Worm (Caenorhabditis elegans) whole organism, late embryonic: ENCODE data around the gene Y94H6A.7.
"Not testable (repeated sequence)": the region's sequence is repeated elsewhere in the genome, so short reads cannot be mapped to it uniquely, and the experiment has no call there.

Experiments
- C38D4.7 ChIP-seq: fragments of 200-800 bp; sonication (Bioruptor generic); optimal IDR thresholded peaks from 2 replicates; lab custom pipeline; 2018; ENCODE audit warnings: mild to moderate bottlenecking, missing genetic modification characterization, moderate library complexity, missing compliant biosample characterization
- K02D7.2 ChIP-seq: sonication (generic microtip); optimal IDR thresholded peaks from 2 replicates; lab custom pipeline; 2017; ENCODE audit warnings: mild to moderate bottlenecking, missing genetic modification characterization, missing compliant biosample characterization
- Y22D7AL.16 ChIP-seq: sonication (generic microtip); optimal IDR thresholded peaks from 2 replicates; lab custom pipeline; 2016; ENCODE audit warnings: missing genetic modification characterization, missing compliant biosample characterization
- ama-1 ChIP-seq: fragments of 150-350 bp; optimal IDR thresholded peaks from 2 replicates; lab custom pipeline; 2014
- ceh-14 ChIP-seq: sonication (generic microtip); optimal IDR thresholded peaks from 2 replicates; lab custom pipeline; 2016; ENCODE audit warnings: missing genotype, missing genetic modification characterization, missing compliant biosample characterization
- ceh-18 ChIP-seq: sonication (generic microtip); optimal IDR thresholded peaks from 2 replicates; lab custom pipeline; 2016; ENCODE audit warnings: missing genetic modification characterization, missing compliant biosample characterization
- ceh-22 ChIP-seq: sonication (generic microtip); optimal IDR thresholded peaks from 2 replicates; lab custom pipeline; 2017; ENCODE audit warnings: missing biosample characterization, missing genetic modification characterization
- ceh-30 ChIP-seq: fragments of 150-350 bp; optimal IDR thresholded peaks from 2 replicates; lab custom pipeline; 2014; ENCODE audit warnings: missing biosample characterization, missing genetic modification characterization
- ceh-34 ChIP-seq: sonication (generic microtip); optimal IDR thresholded peaks from 2 replicates; lab custom pipeline; 2016; ENCODE audit warnings: mild to moderate bottlenecking, missing genetic modification characterization, missing compliant biosample characterization
- ceh-45 ChIP-seq: fragments of 200-800 bp; sonication (Bioruptor generic); IDR thresholded peaks from 2 replicates; pipeline ENCODE4 v1.3.6; 2022; ENCODE audit warnings: missing genetic modification reagents, missing genetic modification characterization, missing compliant biosample characterization
- ceh-48 ChIP-seq: sonication (generic microtip); optimal IDR thresholded peaks from 2 replicates; lab custom pipeline; 2016; ENCODE audit warnings: missing genetic modification characterization, inconsistent platforms, missing compliant biosample characterization
- dve-1 ChIP-seq: sonication (generic microtip); optimal IDR thresholded peaks from 2 replicates; lab custom pipeline; 2017; ENCODE audit warnings: antibody characterized with exemption, mild to moderate bottlenecking, missing genetic modification characterization, missing compliant biosample characterization
- elt-2 ChIP-seq: sonication (generic microtip); optimal IDR thresholded peaks from 2 replicates; lab custom pipeline; 2016; ENCODE audit warnings: missing genetic modification reagents, missing genetic modification characterization, missing compliant biosample characterization
- elt-4 ChIP-seq: sonication (generic microtip); optimal IDR thresholded peaks from 2 replicates; lab custom pipeline; 2016; ENCODE audit warnings: missing genetic modification characterization, missing compliant biosample characterization
- eyg-1 ChIP-seq: sonication (generic microtip); optimal IDR thresholded peaks from 2 replicates; lab custom pipeline; 2016; ENCODE audit warnings: missing genotype, missing genetic modification characterization, missing compliant biosample characterization
- fkh-10 ChIP-seq: fragments of 150-350 bp; optimal IDR thresholded peaks from 2 replicates; lab custom pipeline; 2014; ENCODE audit warnings: missing biosample characterization, missing genetic modification reagents, missing genetic modification characterization
- fkh-6 ChIP-seq: sonication (generic microtip); optimal IDR thresholded peaks from 2 replicates; lab custom pipeline; 2016; ENCODE audit warnings: missing genetic modification characterization, missing compliant biosample characterization
- hlh-13 ChIP-seq: fragments of 200-800 bp; sonication (Bioruptor generic); optimal IDR thresholded peaks from 2 replicates; lab custom pipeline; 2018; ENCODE audit warnings: mild to moderate bottlenecking, missing genetic modification characterization, missing compliant biosample characterization
- hlh-8 ChIP-seq: sonication (generic microtip); optimal IDR thresholded peaks from 2 replicates; lab custom pipeline; 2016; ENCODE audit warnings: missing genotype, missing genetic modification characterization, missing compliant biosample characterization
- madf-2 ChIP-seq: sonication (generic microtip); optimal IDR thresholded peaks from 2 replicates; lab custom pipeline; 2017; ENCODE audit warnings: missing genetic modification characterization, missing compliant biosample characterization
- nfya-1 ChIP-seq: sonication (generic microtip); optimal IDR thresholded peaks from 2 replicates; lab custom pipeline; 2017; ENCODE audit warnings: missing genetic modification characterization, mild to moderate bottlenecking, missing compliant biosample characterization, antibody characterized with exemption, moderate library complexity
- nhr-11 ChIP-seq: fragments of 150-350 bp; optimal IDR thresholded peaks from 2 replicates; lab custom pipeline; 2014; ENCODE audit warnings: missing biosample characterization, missing genetic modification characterization
- nhr-232 ChIP-seq: sonication (generic microtip); optimal IDR thresholded peaks from 2 replicates; lab custom pipeline; 2016; ENCODE audit warnings: missing genetic modification characterization, missing compliant biosample characterization
- npax-4 ChIP-seq: sonication (generic microtip); optimal IDR thresholded peaks from 2 replicates; lab custom pipeline; 2016; ENCODE audit warnings: missing genetic modification characterization, missing compliant biosample characterization
- odd-2 ChIP-seq: sonication (generic microtip); optimal IDR thresholded peaks from 2 replicates; lab custom pipeline; 2017; ENCODE audit warnings: antibody characterized with exemption, mild to moderate bottlenecking, missing genetic modification characterization, missing compliant biosample characterization
- pax-1 ChIP-seq: fragments of 150-350 bp; optimal IDR thresholded peaks from 2 replicates; lab custom pipeline; 2014; ENCODE audit warnings: missing biosample characterization, missing genetic modification characterization
- pha-2 ChIP-seq: sonication (generic microtip); optimal IDR thresholded peaks from 2 replicates; lab custom pipeline; 2017; ENCODE audit warnings: mild to moderate bottlenecking, missing genetic modification characterization, missing compliant biosample characterization
- pha-4 ChIP-seq: fragments of 150-350 bp; optimal IDR thresholded peaks from 2 replicates; lab custom pipeline; 2018; ENCODE audit warnings: missing biosample characterization, missing genetic modification reagents, missing genetic modification characterization
- pros-1 ChIP-seq: fragments of 150-350 bp; optimal IDR thresholded peaks from 2 replicates; lab custom pipeline; 2014; ENCODE audit warnings: missing biosample characterization, missing genetic modification reagents, missing genetic modification characterization
- ref-2 ChIP-seq: sonication (generic microtip); optimal IDR thresholded peaks from 2 replicates; lab custom pipeline; 2016; ENCODE audit warnings: missing genetic modification characterization, missing compliant biosample characterization
- rnt-1 ChIP-seq: sonication (generic microtip); optimal IDR thresholded peaks from 2 replicates; lab custom pipeline; 2016; ENCODE audit warnings: missing genetic modification characterization, missing compliant biosample characterization
- sox-4 ChIP-seq: sonication (generic microtip); optimal IDR thresholded peaks from 2 replicates; lab custom pipeline; 2017; ENCODE audit warnings: mild to moderate bottlenecking, missing genetic modification characterization, inconsistent platforms, missing compliant biosample characterization
- syd-9 ChIP-seq: sonication (generic microtip); optimal IDR thresholded peaks from 2 replicates; lab custom pipeline; 2016; ENCODE audit warnings: mild to moderate bottlenecking, missing genetic modification characterization, moderate library complexity, missing compliant biosample characterization
- tbx-2 ChIP-seq: sonication (generic microtip); optimal IDR thresholded peaks from 2 replicates; lab custom pipeline; 2016; ENCODE audit warnings: missing genetic modification characterization, missing compliant biosample characterization
- tbx-7 ChIP-seq: sonication (generic microtip); optimal IDR thresholded peaks from 2 replicates; lab custom pipeline; 2016; ENCODE audit warnings: missing genotype, missing genetic modification characterization, missing compliant biosample characterization
- ttx-3 ChIP-seq: sonication (generic microtip); optimal IDR thresholded peaks from 2 replicates; lab custom pipeline; 2016; ENCODE audit warnings: missing genetic modification reagents, missing genetic modification characterization, missing compliant biosample characterization
- unc-3 ChIP-seq, 2 experiments: fragments of 200-800 bp in 1 of 2; sonication (Bioruptor generic) in 1 of 2; sonication (generic microtip) in 1 of 2; conservative IDR thresholded peaks in 1 of 2; optimal IDR thresholded peaks in 1 of 2; 2 replicates each; pipeline versions ENCODE4 v1.3.6 to Lab custom; 2016 to 2022; ENCODE audit warnings: missing compliant biosample characterization in 2 of 2, missing genetic modification characterization in 2 of 2, missing genetic modification reagents in 1 of 2
- unc-55 ChIP-seq: sonication (generic microtip); optimal IDR thresholded peaks from 2 replicates; lab custom pipeline; 2017; ENCODE audit warnings: missing biosample characterization, missing genetic modification reagents, missing genetic modification characterization
- zip-5 ChIP-seq: sonication (generic microtip); optimal IDR thresholded peaks from 2 replicates; lab custom pipeline; 2016; ENCODE audit warnings: missing genetic modification characterization, missing compliant biosample characterization

The Y94H6A.7 gene

ce11 chrIV:2716474-2716873, at the start of gene Y94H6A.7:
Gene Y94H6A.7 (minus strand): TSS chrIV:2716574.
- TF ChIP-seq K02D7.2 (tag; lab: Kevin White, UChicago); fkh-6; pha-4 (tag; lab: Kevin White, UChicago): not testable (repeated sequence)

- TF ChIP-seq elt-4 (tag; lab: Kevin White, UChicago) (no peak), hlh-13 (GFP tag; lab: Kevin White, UChicago) (no peak), nhr-11 (tag; lab: Kevin White, UChicago) (no peak)
Measured at ce11 chrIV:2765048-2765708, 48.8 kb upstream of the Y94H6A.7 start.

- no peak for TF ChIP-seq tbx-2
- TF ChIP-seq unc-55 (GFP tag; lab: Kevin White, UChicago) = no peak
- no peak for TF ChIP-seq nhr-11 (tag; lab: Kevin White, UChicago)
- no peak for TF ChIP-seq npax-4 (tag; lab: Kevin White, UChicago)
- no peak for TF ChIP-seq ceh-14 (tag; lab: Kevin White, UChicago)
- no peak for TF ChIP-seq pros-1
- TF ChIP-seq ceh-18 (tag; lab: Kevin White, UChicago) = no peak
- TF ChIP-seq tbx-7 (tag; lab: Kevin White, UChicago) = no peak
- TF ChIP-seq ceh-48 (tag; lab: Kevin White, UChicago) = no peak
- TF ChIP-seq ceh-22 (tag; lab: Kevin White, UChicago) = no peak
- no peak for TF ChIP-seq zip-5 (tag; lab: Kevin White, UChicago)
- TF ChIP-seq nfya-1 = no peak
- no peak for TF ChIP-seq ref-2 (tag; lab: Kevin White, UChicago)
- no peak for TF ChIP-seq hlh-8 (tag; lab: Kevin White, UChicago)
- TF ChIP-seq nhr-232 (tag; lab: Kevin White, UChicago) = no peak
- TF ChIP-seq sox-4 (tag; lab: Kevin White, UChicago) = no peak
- no peak for TF ChIP-seq syd-9 (tag; lab: Kevin White, UChicago)
Measured at ce11 chrIV:2764160-2764559, 47.8 kb upstream of the Y94H6A.7 start.

- no peak for TF ChIP-seq odd-2
- no peak for TF ChIP-seq ceh-22 (tag; lab: Kevin White, UChicago)
- TF ChIP-seq sox-4 (tag; lab: Kevin White, UChicago) = no peak
- no peak for TF ChIP-seq ceh-34 (tag; lab: Kevin White, UChicago)
- TF ChIP-seq Y22D7AL.16 (tag; lab: Kevin White, UChicago) = no peak
- no peak for TF ChIP-seq madf-2 (tag; lab: Kevin White, UChicago)
- TF ChIP-seq ttx-3 (tag; lab: Kevin White, UChicago) = no peak
- TF ChIP-seq nfya-1 = no peak
- no peak for TF ChIP-seq hlh-13 (GFP tag; lab: Kevin White, UChicago)
- no peak for TF ChIP-seq ceh-14 (tag; lab: Kevin White, UChicago)
- TF ChIP-seq ceh-45 (GFP tag; lab: Robert Waterston, UW) = no peak
Measured at ce11 chrIV:2762380-2762779, 46.0 kb upstream of the Y94H6A.7 start, which contains the start of gene Y54G2A.77. Gene Y54G2A.77 (plus strand): TSS chrIV:2762680.

- no peak for TF ChIP-seq nhr-232 (tag; lab: Kevin White, UChicago)
- TF ChIP-seq syd-9 (tag; lab: Kevin White, UChicago) = no peak
- TF ChIP-seq odd-2 = no peak
- no peak for TF ChIP-seq pha-2
- no peak for TF ChIP-seq fkh-6
- no peak for TF ChIP-seq ceh-30 (tag; lab: Kevin White, UChicago)
- TF ChIP-seq eyg-1 (tag; lab: Kevin White, UChicago) = no peak
- no peak for TF ChIP-seq dve-1 (tag; lab: Kevin White, UChicago)
- no peak for TF ChIP-seq C38D4.7 (GFP tag; lab: Kevin White, UChicago)
- TF ChIP-seq rnt-1 (tag; lab: Kevin White, UChicago) = no peak
- no peak for TF ChIP-seq elt-2
- TF ChIP-seq fkh-10 (GFP tag; lab: Kevin White, UChicago) = no peak
- no peak for TF ChIP-seq ama-1
- no peak for TF ChIP-seq unc-3 (GFP tag; conservative IDR thresholded peaks at IDR 0.05; lab: Robert Waterston, UW)
- TF ChIP-seq unc-3 (tag; optimal IDR thresholded peaks at IDR 0.05; lab: Kevin White, UChicago) = no peak
- no peak for TF ChIP-seq pax-1 (tag; lab: Kevin White, UChicago)
- no peak for TF ChIP-seq hlh-13 (GFP tag; lab: Kevin White, UChicago)
Measured at ce11 chrIV:2761477-2761876, 45.1 kb upstream of the Y94H6A.7 start.
